Worm (Caenorhabditis elegans) whole organism, L3 larva: ENCODE measurements around the gene C18G1.7.

ENCODE experiments used
- eor-1 ChIP-seq, 2 experiments: fragments of 150-350 bp; optimal IDR thresholded peaks; 2 replicates each; lab custom pipeline; 2014 to 2018; ENCODE audit warnings: missing biosample characterization in 2 of 2, missing genetic modification characterization in 2 of 2
- fkh-10 ChIP-seq: sonication (generic microtip); optimal IDR thresholded peaks from 2 replicates; lab custom pipeline; 2017; ENCODE audit warnings: missing biosample characterization, missing genetic modification reagents, missing genetic modification characterization
- fos-1 ChIP-seq: fragments of 150-350 bp; optimal IDR thresholded peaks from 2 replicates; lab custom pipeline; 2014; ENCODE audit warnings: missing biosample characterization, missing genetic modification characterization
- lin-39 ChIP-seq: fragments of 150-350 bp; optimal IDR thresholded peaks from 2 replicates; lab custom pipeline; 2018; ENCODE audit warnings: missing biosample characterization, missing genetic modification reagents, missing genetic modification characterization
- lsy-12 ChIP-seq: sonication (generic microtip); optimal IDR thresholded peaks from 2 replicates; lab custom pipeline; 2016; ENCODE audit warnings: mild to moderate bottlenecking, missing genetic modification characterization, missing compliant biosample characterization
- pha-4 ChIP-seq: fragments of 150-350 bp; optimal IDR thresholded peaks from 2 replicates; lab custom pipeline; 2014; ENCODE audit warnings: missing biosample characterization, missing genetic modification reagents, missing genetic modification characterization

ce11 chrV:4788823-4789222 lies 43.5 kb downstream of the C18G1.7 start, which contains the start of gene R02F11.10:
- TF ChIP-seq eor-1 (tag; optimal IDR thresholded peaks at IDR 0.05; lab: Kevin White, UChicago) (no peak), fkh-10 (GFP tag; lab: Kevin White, UChicago) (no peak), lsy-12 (tag; lab: Kevin White, UChicago) (no peak), pha-4 (no peak), fos-1 (tag; lab: Kevin White, UChicago) (no peak), lin-39 (no peak)
